Fruit fly (Drosophila melanogaster) whole organism, wandering third instar larva: Measurements from ENCODE around the gene Clc.
A peak's percentile ranks its signal among the peaks of the same experiment; 100 is the strongest.

Source experiments
- CG9705 ChIP-seq: fragments of 200-800 bp; sonication (Bioruptor generic); optimal IDR thresholded peaks from 2 replicates; lab custom pipeline; 2018; ENCODE audit warnings: missing biosample characterization, mild to moderate bottlenecking, missing genetic modification characterization
- Dif ChIP-seq: fragments of 200-275, 200-300 bp; sonication (Bioruptor generic); optimal IDR thresholded peaks from 2 replicates; lab custom pipeline; 2018; ENCODE audit warnings: missing biosample characterization, missing genetic modification characterization; ENCODE audit not compliant: partially characterized antibody
- Vsx2 ChIP-seq: fragments of 200-300, 225-300 bp; sonication (Bioruptor generic); optimal IDR thresholded peaks from 2 replicates; lab custom pipeline; 2018; ENCODE audit warnings: missing biosample characterization, missing genetic modification characterization; ENCODE audit not compliant: partially characterized antibody
- h ChIP-seq: fragments of 200-800 bp; sonication (Bioruptor generic); optimal IDR thresholded peaks from 3 replicates; lab custom pipeline; 2016; ENCODE audit warnings: missing biosample characterization, mild to moderate bottlenecking, missing genetic modification characterization
- pan ChIP-seq: fragments of >200 bp; optimal IDR thresholded peaks from 2 replicates; lab custom pipeline; 2017
- usp ChIP-seq: fragments of >200 bp; optimal IDR thresholded peaks from 2 replicates; lab custom pipeline; 2017; ENCODE audit warnings: missing biosample characterization, missing genetic modification characterization

DNA sequence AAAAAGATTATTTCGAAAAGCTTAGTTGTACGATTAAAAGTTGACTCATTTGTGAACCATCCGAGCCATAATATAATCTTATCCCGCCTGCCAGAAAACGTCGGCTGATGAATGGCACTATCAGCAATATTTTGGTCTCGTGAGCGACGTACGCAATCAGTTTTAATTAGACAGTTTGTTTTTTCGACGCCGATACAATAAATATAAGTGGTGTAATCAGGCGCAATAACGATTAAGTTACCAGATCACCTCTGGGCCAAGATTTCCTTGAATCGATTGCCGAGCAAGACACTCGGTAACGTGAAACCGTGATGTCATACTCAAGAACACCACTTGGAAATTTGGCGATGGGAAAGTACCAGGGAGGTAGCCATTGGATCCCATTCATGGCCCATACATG lies 31.8 kb upstream of the Clc start:
- TF ChIP-seq h (GFP tag; lab: Kevin White, UChicago) (peak; percentile 64), usp (GFP tag; lab: Kevin White, UChicago) (no peak), Vsx2 (no peak), Dif (GFP tag; lab: Kevin White, UChicago) (no peak), pan (lab: Kevin White, UChicago) (no peak), CG9705 (GFP tag; lab: Kevin White, UChicago) (no peak)
